Worm (Caenorhabditis elegans): ENCODE results near the gene Y12A6A.1.

Y12A6A.1 gene

DNA sequence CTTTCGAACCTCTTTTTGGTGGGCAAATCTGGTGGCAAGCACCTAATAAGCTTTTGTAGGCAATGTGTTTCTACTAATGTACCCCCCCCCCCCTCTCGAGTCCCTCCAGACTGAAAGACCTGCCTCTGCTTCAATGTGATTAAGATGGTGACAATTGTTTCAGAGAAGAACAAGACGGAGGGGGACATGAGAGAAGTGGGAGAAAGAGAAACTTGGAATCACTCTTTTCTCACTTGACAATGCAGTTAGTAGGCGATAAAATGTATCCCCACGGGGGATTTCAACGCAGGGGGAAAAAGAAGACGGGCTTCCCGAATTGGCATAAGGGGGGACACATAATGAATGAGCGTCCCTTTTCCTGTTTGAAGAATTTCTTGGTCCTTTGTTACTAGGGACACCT is 10.7 kb upstream of the Y12A6A.1 start:
- no peak for TF ChIP-seq hnd-1 (tag; optimal IDR thresholded peaks at IDR 0.05)
- TF ChIP-seq B0310.2 (tag; optimal IDR thresholded peaks at IDR 0.05) = no peak
- no peak for TF ChIP-seq ets-7 (tag; optimal IDR thresholded peaks at IDR 0.05)
- TF ChIP-seq sea-1 (GFP tag; conservative IDR thresholded peaks at IDR 0.05) = no peak
- TF ChIP-seq ama-1 (optimal IDR thresholded peaks at IDR 0.05) = no peak
- TF ChIP-seq flt-1 (GFP tag; IDR thresholded peaks at IDR 0.05) = no peak
- no peak for TF ChIP-seq tbx-11 (GFP tag; IDR thresholded peaks at IDR 0.05)
- no peak for TF ChIP-seq F13C5.2 (tag; optimal IDR thresholded peaks at IDR 0.05)
- no peak for TF ChIP-seq ceh-36 (tag; optimal IDR thresholded peaks at IDR 0.05)
- TF ChIP-seq tra-4 (tag; optimal IDR thresholded peaks at IDR 0.05) = no peak
- no peak for TF ChIP-seq hmg-4 (GFP tag; optimal IDR thresholded peaks at IDR 0.05)
- TF ChIP-seq tbx-37 (GFP tag; conservative IDR thresholded peaks at IDR 0.05) = no peak
- no peak for TF ChIP-seq pes-1 (GFP tag; IDR thresholded peaks at IDR 0.05)
- TF ChIP-seq aly-1 (tag; optimal IDR thresholded peaks at IDR 0.05) = no peak
- TF ChIP-seq ceh-13 (GFP tag; optimal IDR thresholded peaks at IDR 0.05) = no peak
- TF ChIP-seq hmbx-1 (tag; optimal IDR thresholded peaks at IDR 0.05) = no peak
- no peak for TF ChIP-seq scrt-1 (GFP tag; IDR thresholded peaks at IDR 0.05)

DNA sequence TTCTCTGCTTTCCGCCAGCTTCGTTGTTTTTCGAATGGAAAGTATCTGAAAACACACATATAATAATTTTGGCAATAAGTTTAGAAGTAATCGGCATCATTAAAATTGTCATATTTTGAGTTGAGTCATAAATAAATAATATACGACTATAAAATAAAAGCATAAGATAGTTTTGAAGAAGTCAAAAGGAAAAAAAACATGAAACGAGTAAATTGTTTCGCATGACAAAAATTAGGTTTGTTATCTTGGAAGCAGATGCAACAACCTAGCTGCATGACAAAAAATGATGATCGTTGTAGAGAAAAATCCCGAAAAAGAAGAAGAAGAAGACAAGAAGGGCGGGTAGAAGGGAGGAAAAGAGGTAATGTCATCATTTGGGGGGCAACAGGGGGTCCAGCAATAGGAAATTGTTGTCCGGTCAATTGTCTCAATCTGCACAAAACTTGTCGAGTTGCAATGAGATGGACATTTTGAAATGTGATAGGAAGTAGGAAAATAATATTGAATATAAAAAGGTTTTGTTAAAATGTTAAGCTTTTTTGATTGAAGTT is 9.7 kb upstream of the Y12A6A.1 start, which contains the start of gene nlg-1:
Gene nlg-1 (minus strand): TSS at position 51 of the 551 bp plus-strand sequence.
- no peak for TF ChIP-seq ets-7 (tag; optimal IDR thresholded peaks at IDR 0.05)

DNA sequence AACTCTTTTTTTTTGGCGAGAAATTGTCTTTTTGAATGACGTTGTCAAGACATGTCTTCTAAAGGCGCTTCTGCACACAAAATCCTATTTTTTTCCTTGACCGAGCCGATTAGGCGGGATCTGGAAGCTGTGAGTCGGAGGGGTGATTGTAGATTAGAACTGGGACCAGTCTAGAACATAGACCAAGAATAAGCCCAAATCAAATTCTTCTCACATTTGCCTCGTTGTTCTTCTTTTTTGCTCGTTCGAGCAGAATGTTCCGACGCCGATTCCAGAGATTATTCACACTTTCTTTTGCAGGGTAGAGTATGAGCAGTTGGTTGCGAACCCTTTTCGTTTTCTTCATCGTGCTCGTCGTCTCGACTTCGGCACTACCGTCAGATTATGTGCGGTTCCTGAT is 3.0 kb downstream of the Y12A6A.1 start, which contains the start of gene nlp-53:
Gene nlp-53 (plus strand): TSS at position 301 of the 400 bp plus-strand sequence.
- TF ChIP-seq hnd-1 (tag; optimal IDR thresholded peaks at IDR 0.05) (no peak), F13C5.2 (tag; optimal IDR thresholded peaks at IDR 0.05) (no peak), tbx-11 (GFP tag; IDR thresholded peaks at IDR 0.05) (no peak), scrt-1 (GFP tag; IDR thresholded peaks at IDR 0.05) (no peak), hmbx-1 (tag; optimal IDR thresholded peaks at IDR 0.05) (no peak), hmg-4 (GFP tag; optimal IDR thresholded peaks at IDR 0.05) (no peak), aly-1 (tag; optimal IDR thresholded peaks at IDR 0.05) (no peak), ets-7 (tag; optimal IDR thresholded peaks at IDR 0.05) (no peak), pes-1 (GFP tag; IDR thresholded peaks at IDR 0.05) (no peak), flt-1 (GFP tag; IDR thresholded peaks at IDR 0.05) (no peak), ceh-36 (tag; optimal IDR thresholded peaks at IDR 0.05) (no peak)

DNA sequence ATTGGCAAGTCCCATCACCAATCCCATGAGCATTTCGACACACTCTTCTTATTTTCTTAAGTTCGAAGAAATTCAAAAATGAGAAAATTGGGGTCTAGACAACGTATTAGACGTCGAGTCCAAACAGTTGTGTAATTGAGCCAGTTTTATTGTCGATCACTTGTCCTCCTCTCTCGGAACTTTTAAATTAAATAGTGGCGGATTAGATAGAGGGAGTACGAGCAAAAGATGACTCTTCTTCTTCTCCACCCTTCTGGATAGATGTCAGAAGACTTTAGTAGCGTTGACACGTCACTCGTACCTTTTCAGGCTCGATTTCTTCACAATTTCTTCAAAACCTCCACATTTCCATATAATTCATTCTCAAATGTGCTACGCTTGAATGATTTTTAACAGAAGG is 6.3 kb downstream of the Y12A6A.1 start:
- TF ChIP-seq aly-1 (tag; optimal IDR thresholded peaks at IDR 0.05) (no peak), ceh-13 (GFP tag; optimal IDR thresholded peaks at IDR 0.05) (no peak), hmbx-1 (tag; optimal IDR thresholded peaks at IDR 0.05) (no peak), hnd-1 (tag; optimal IDR thresholded peaks at IDR 0.05) (no peak), tbx-37 (GFP tag; conservative IDR thresholded peaks at IDR 0.05) (no peak)

DNA sequence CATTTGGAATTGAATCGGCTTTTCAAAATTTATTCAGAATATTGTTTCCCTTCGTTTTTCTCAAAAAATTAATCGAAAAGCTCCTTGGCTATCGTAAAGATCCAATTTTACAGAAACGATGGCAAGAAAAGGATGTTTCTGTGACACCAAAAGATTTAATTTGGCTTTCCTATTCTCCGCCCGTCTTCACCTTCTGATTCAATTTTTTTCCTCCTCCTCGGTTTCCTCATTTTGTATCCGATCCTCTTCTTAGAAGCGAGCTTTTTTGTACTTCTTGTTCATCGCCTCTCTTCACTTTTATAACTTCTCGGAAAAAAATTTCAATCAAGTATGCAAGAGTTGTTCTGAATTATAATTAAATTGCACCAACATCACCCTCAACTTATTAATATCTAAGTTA is 11.5 kb downstream of the Y12A6A.1 start:
- TF ChIP-seq ets-7 (tag; optimal IDR thresholded peaks at IDR 0.05) (no peak), ama-1 (optimal IDR thresholded peaks at IDR 0.05) (no peak), hmbx-1 (tag; optimal IDR thresholded peaks at IDR 0.05) (no peak), ceh-13 (GFP tag; optimal IDR thresholded peaks at IDR 0.05) (no peak), tra-4 (tag; optimal IDR thresholded peaks at IDR 0.05) (no peak), F13C5.2 (tag; optimal IDR thresholded peaks at IDR 0.05) (no peak), ceh-36 (tag; optimal IDR thresholded peaks at IDR 0.05) (no peak), sea-1 (GFP tag; conservative IDR thresholded peaks at IDR 0.05) (no peak), tbx-37 (GFP tag; conservative IDR thresholded peaks at IDR 0.05) (no peak), tbx-11 (GFP tag; IDR thresholded peaks at IDR 0.05) (no peak), flt-1 (GFP tag; IDR thresholded peaks at IDR 0.05) (no peak), scrt-1 (GFP tag; IDR thresholded peaks at IDR 0.05) (no peak), hnd-1 (tag; optimal IDR thresholded peaks at IDR 0.05) (no peak), hmg-4 (GFP tag; optimal IDR thresholded peaks at IDR 0.05) (no peak), B0310.2 (tag; optimal IDR thresholded peaks at IDR 0.05) (no peak), pes-1 (GFP tag; IDR thresholded peaks at IDR 0.05) (no peak), aly-1 (tag; optimal IDR thresholded peaks at IDR 0.05) (no peak)

DNA sequence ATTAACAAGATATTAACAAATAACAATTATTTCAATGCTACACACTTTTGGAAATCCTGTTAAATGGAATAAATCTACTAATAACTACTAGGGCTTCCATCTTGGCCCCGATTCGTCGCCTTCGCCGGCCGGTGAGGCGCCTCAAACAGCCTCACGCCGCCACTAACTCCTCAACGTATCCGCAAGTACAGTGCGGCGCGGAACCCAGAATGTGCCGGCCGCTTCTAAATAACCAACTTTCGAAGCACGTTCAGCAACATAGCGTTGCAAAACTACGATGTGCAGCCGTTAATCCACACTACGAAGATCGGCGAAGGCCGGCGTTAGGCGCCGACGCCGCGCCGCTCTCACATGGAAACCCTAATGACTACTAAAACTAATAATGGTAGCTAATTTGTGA is 15.7 kb downstream of the Y12A6A.1 start:
- TF ChIP-seq F13C5.2 (tag; optimal IDR thresholded peaks at IDR 0.05) (no peak), ceh-13 (GFP tag; optimal IDR thresholded peaks at IDR 0.05) (no peak), sea-1 (GFP tag; conservative IDR thresholded peaks at IDR 0.05) (no peak), flt-1 (GFP tag; IDR thresholded peaks at IDR 0.05) (no peak), B0310.2 (tag; optimal IDR thresholded peaks at IDR 0.05) (no peak), ama-1 (optimal IDR thresholded peaks at IDR 0.05) (no peak), hmg-4 (GFP tag; optimal IDR thresholded peaks at IDR 0.05) (no peak), hnd-1 (tag; optimal IDR thresholded peaks at IDR 0.05) (no peak), scrt-1 (GFP tag; IDR thresholded peaks at IDR 0.05) (no peak), aly-1 (tag; optimal IDR thresholded peaks at IDR 0.05) (no peak), tra-4 (tag; optimal IDR thresholded peaks at IDR 0.05) (no peak), tbx-37 (GFP tag; conservative IDR thresholded peaks at IDR 0.05) (no peak)

DNA sequence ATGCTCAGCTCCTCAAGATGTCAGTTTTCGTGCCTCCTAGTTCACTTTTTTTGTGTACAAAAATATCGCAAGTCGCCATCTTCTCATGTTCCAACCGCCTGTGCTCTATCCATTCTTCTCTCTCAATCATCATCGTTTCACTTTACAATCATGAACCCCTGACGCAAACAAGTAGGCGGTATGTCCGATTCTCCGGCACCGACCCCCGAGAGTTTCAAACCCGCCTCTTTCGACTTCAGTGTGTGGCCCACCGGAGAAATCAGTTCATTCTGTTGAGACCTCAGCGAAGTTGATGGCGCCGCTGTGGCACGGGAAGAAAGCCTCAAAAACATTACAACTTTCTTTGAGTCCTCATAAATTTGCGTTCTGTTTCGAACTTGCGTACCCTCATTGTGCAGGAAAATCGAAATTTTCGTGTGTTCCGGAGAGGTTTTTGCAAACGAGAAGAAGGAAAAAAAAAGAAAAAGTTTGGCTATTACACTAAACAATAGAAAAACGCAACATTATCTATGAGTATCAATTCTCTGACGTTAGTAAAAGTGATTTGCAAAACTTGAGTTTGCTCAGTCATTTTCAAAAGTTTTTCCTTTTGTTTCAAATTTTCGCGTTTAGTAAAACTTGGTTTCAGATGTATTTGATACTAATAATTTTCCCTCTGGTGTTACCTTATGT is 16.4 kb downstream of the Y12A6A.1 start, which contains the start of gene F54B11.9:
Gene F54B11.9 (plus strand): TSS at position 622 of the 672 bp plus-strand sequence.
- TF ChIP-seq ceh-36 (tag; optimal IDR thresholded peaks at IDR 0.05) (no peak), ceh-13 (GFP tag; optimal IDR thresholded peaks at IDR 0.05) (no peak), ama-1 (optimal IDR thresholded peaks at IDR 0.05) (no peak), tbx-37 (GFP tag; conservative IDR thresholded peaks at IDR 0.05) (no peak)

DNA sequence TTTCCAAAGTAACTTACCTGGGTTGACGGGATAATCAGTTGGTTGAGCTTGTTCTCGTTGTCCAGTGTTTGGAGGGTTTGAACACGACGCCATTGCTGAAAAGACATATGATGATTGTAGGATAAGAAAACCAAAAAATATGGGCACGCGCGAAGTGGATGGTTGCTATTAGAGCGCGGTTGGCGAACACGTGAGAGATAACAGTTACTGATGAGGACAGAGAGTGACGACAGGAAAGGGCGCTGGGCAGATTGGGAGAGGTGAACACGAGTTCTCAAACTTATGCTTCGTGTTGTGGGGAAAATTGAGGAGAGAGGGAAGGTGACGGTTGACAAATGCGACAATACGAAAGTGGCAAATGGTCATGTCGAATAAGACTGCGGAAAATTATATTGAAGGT is 17.7 kb downstream of the Y12A6A.1 start, which contains the start of gene F54B11.8:
Gene F54B11.8 (minus strand): TSS at position 101 of the 400 bp plus-strand sequence.
- TF ChIP-seq ama-1 (optimal IDR thresholded peaks at IDR 0.05) (no peak), scrt-1 (GFP tag; IDR thresholded peaks at IDR 0.05) (no peak), sea-1 (GFP tag; conservative IDR thresholded peaks at IDR 0.05) (no peak), ceh-13 (GFP tag; optimal IDR thresholded peaks at IDR 0.05) (no peak), hmg-4 (GFP tag; optimal IDR thresholded peaks at IDR 0.05) (no peak), hmbx-1 (tag; optimal IDR thresholded peaks at IDR 0.05) (no peak), hnd-1 (tag; optimal IDR thresholded peaks at IDR 0.05) (no peak), B0310.2 (tag; optimal IDR thresholded peaks at IDR 0.05) (no peak), aly-1 (tag; optimal IDR thresholded peaks at IDR 0.05) (no peak), ets-7 (tag; optimal IDR thresholded peaks at IDR 0.05) (no peak), tbx-37 (GFP tag; conservative IDR thresholded peaks at IDR 0.05) (no peak), flt-1 (GFP tag; IDR thresholded peaks at IDR 0.05) (no peak), pes-1 (GFP tag; IDR thresholded peaks at IDR 0.05) (no peak), ceh-36 (tag; optimal IDR thresholded peaks at IDR 0.05) (no peak), tbx-11 (GFP tag; IDR thresholded peaks at IDR 0.05) (no peak), F13C5.2 (tag; optimal IDR thresholded peaks at IDR 0.05) (no peak), tra-4 (tag; optimal IDR thresholded peaks at IDR 0.05) (no peak)
